Worm (Caenorhabditis elegans) whole organism, L3 larva: ENCODE data around the gene ZK666.11.

ENCODE experiments used
- ceh-28 ChIP-seq: fragments of 150-350 bp; optimal IDR thresholded peaks from 2 replicates; lab custom pipeline; 2014; ENCODE audit warnings: missing biosample characterization, missing genetic modification reagents, missing genetic modification characterization
- ceh-82 ChIP-seq: fragments of 150-350 bp; optimal IDR thresholded peaks from 2 replicates; lab custom pipeline; 2014; ENCODE audit warnings: missing biosample characterization, missing genetic modification characterization
- elt-3 ChIP-seq, 3 experiments: fragments of 150-350 bp in 1 of 3; sonication (generic microtip) in 2 of 3; optimal IDR thresholded peaks; 2 replicates in 2 of 3; 4 replicates in 1 of 3; lab custom pipeline; 2014 to 2017; ENCODE audit warnings: missing biosample characterization in 3 of 3, missing genetic modification characterization in 3 of 3
- eor-1 ChIP-seq, 2 experiments: fragments of 150-350 bp; optimal IDR thresholded peaks; 2 replicates each; lab custom pipeline; 2014 to 2018; ENCODE audit warnings: missing biosample characterization in 2 of 2, missing genetic modification characterization in 2 of 2
- mdl-1 ChIP-seq: fragments of 150-350 bp; optimal IDR thresholded peaks from 2 replicates; lab custom pipeline; 2014; ENCODE audit warnings: missing biosample characterization, missing genetic modification characterization
- nfya-1 ChIP-seq: sonication (generic microtip); optimal IDR thresholded peaks from 2 replicates; lab custom pipeline; 2017; ENCODE audit warnings: missing genetic modification characterization, mild to moderate bottlenecking, missing compliant biosample characterization, antibody characterized with exemption, moderate library complexity; ENCODE audit not compliant: insufficient read depth
- nhr-12 ChIP-seq: fragments of 150-350 bp; optimal IDR thresholded peaks from 2 replicates; lab custom pipeline; 2014; ENCODE audit warnings: missing biosample characterization, missing genetic modification characterization
- pha-4 ChIP-seq: fragments of 150-350 bp; optimal IDR thresholded peaks from 2 replicates; lab custom pipeline; 2014; ENCODE audit warnings: missing biosample characterization, missing genetic modification reagents, missing genetic modification characterization

DNA sequence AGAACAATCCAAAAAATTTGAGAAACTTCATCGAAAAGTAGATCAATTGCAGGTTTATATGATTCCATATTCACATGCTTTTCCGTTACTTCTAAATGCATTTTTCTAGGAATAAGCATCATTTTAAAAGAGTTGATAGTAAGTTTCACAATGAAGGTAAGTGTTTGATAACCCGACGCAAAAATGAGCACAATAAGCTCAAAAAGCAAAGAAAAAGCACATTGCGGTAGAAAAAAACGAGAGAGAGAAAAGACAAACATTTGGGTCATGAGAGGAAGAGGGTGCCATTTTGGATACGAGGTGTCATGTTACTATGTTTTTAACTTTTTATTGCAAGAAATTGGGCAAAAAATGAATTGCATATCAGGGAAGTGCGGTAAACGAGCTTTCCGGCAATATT lies 42.1 kb downstream of the ZK666.11 start, which contains the start of gene F59B10.6:
- TF ChIP-seq eor-1 (tag; optimal IDR thresholded peaks at IDR 0.05; lab: Kevin White, UChicago): no peak
- TF ChIP-seq mdl-1 (tag; lab: Kevin White, UChicago): no peak
- no peak for TF ChIP-seq ceh-28 (tag; lab: Kevin White, UChicago)
- no peak for TF ChIP-seq pha-4 (tag; lab: Kevin White, UChicago)
- TF ChIP-seq ceh-82 (tag; lab: Kevin White, UChicago): no peak
- TF ChIP-seq nfya-1 (tag; lab: Kevin White, UChicago): no peak
- no peak for TF ChIP-seq nhr-12 (tag; lab: Kevin White, UChicago)
- no peak for TF ChIP-seq elt-3 (tag; optimal IDR thresholded peaks at IDR 0.05; lab: Kevin White, UChicago)
